Worm (Caenorhabditis elegans) whole organism, early embryonic: Measurements from ENCODE around the gene M01H9.2.

Source experiments
- B0310.2 ChIP-seq: sonication (generic microtip); optimal IDR thresholded peaks from 2 replicates; lab custom pipeline; 2016; ENCODE audit warnings: mild to moderate bottlenecking, missing genetic modification characterization, missing compliant biosample characterization
- F13C5.2 ChIP-seq: sonication (generic microtip); optimal IDR thresholded peaks from 2 replicates; lab custom pipeline; 2017; ENCODE audit warnings: mild to moderate bottlenecking, missing genetic modification characterization, inconsistent platforms, missing compliant biosample characterization
- aly-1 ChIP-seq: sonication (generic microtip); optimal IDR thresholded peaks from 2 replicates; lab custom pipeline; 2016; ENCODE audit warnings: missing genetic modification characterization, missing compliant biosample characterization
- ama-1 ChIP-seq: fragments of 150-350 bp; optimal IDR thresholded peaks from 2 replicates; lab custom pipeline; 2014
- ceh-13 ChIP-seq: fragments of 200-800 bp; sonication (Bioruptor generic); optimal IDR thresholded peaks from 2 replicates; lab custom pipeline; 2018; ENCODE audit warnings: mild to moderate bottlenecking, missing genetic modification characterization, missing compliant biosample characterization
- ceh-36 ChIP-seq: sonication (generic microtip); optimal IDR thresholded peaks from 2 replicates; lab custom pipeline; 2016; ENCODE audit warnings: missing genetic modification characterization, inconsistent platforms, missing compliant biosample characterization
- ets-7 ChIP-seq: sonication (generic microtip); optimal IDR thresholded peaks from 2 replicates; lab custom pipeline; 2016; ENCODE audit warnings: missing genotype, missing genetic modification characterization, missing compliant biosample characterization
- flt-1 ChIP-seq: fragments of 200-800 bp; sonication (Bioruptor generic); IDR thresholded peaks from 2 replicates; pipeline ENCODE4 v1.3.6; 2022; ENCODE audit warnings: missing genetic modification characterization, missing compliant biosample characterization
- hmbx-1 ChIP-seq: sonication (generic microtip); optimal IDR thresholded peaks from 2 replicates; lab custom pipeline; 2016; ENCODE audit warnings: mild to moderate bottlenecking, missing genetic modification characterization, missing compliant biosample characterization
- hmg-4 ChIP-seq: fragments of 200-800 bp; sonication (Bioruptor generic); optimal IDR thresholded peaks from 2 replicates; lab custom pipeline; 2018; ENCODE audit warnings: mild to moderate bottlenecking, missing genetic modification characterization, missing compliant biosample characterization
- hnd-1 ChIP-seq: sonication (generic microtip); optimal IDR thresholded peaks from 2 replicates; lab custom pipeline; 2016; ENCODE audit warnings: missing genetic modification characterization, missing compliant biosample characterization
- pes-1 ChIP-seq: fragments of 200-800 bp; sonication (Bioruptor generic); IDR thresholded peaks from 2 replicates; pipeline ENCODE4 v1.3.6; 2022; ENCODE audit warnings: missing genetic modification reagents, missing genetic modification characterization, missing compliant biosample characterization
- scrt-1 ChIP-seq: fragments of 200-800 bp; sonication (Bioruptor generic); IDR thresholded peaks from 2 replicates; pipeline ENCODE4 v1.3.6; 2022; ENCODE audit warnings: missing genetic modification characterization, missing compliant biosample characterization
- sea-1 ChIP-seq: fragments of 200-800 bp; sonication (Bioruptor generic); conservative IDR thresholded peaks from 2 replicates; pipeline ENCODE4 v1.3.6; 2022; ENCODE audit warnings: missing genetic modification characterization, missing compliant biosample characterization
- tbx-11 ChIP-seq: fragments of 200-800 bp; sonication (Bioruptor generic); IDR thresholded peaks from 2 replicates; pipeline ENCODE4 v1.3.6; 2022; ENCODE audit warnings: missing genetic modification characterization, missing compliant biosample characterization
- tbx-37 ChIP-seq: fragments of 200-800 bp; sonication (Bioruptor generic); conservative IDR thresholded peaks from 2 replicates; pipeline ENCODE4 v1.3.6; 2022; ENCODE audit warnings: missing genetic modification reagents, missing genetic modification characterization, missing compliant biosample characterization
- tra-4 ChIP-seq: sonication (generic microtip); optimal IDR thresholded peaks from 2 replicates; lab custom pipeline; 2017; ENCODE audit warnings: missing genetic modification characterization, missing compliant biosample characterization

M01H9.2 gene

ce11 chrIV:4482531-4482930, 19.5 kb upstream of the M01H9.2 start, which contains the start of gene M01H9.4:
Gene M01H9.4 (minus strand): TSS chrIV:4482909.
- no peak for TF ChIP-seq pes-1 (GFP tag; lab: Robert Waterston, UW)

- no peak for TF ChIP-seq pes-1 (GFP tag; lab: Robert Waterston, UW)
- no peak for TF ChIP-seq flt-1
- no peak for TF ChIP-seq B0310.2 (tag; lab: Kevin White, UChicago)
- no peak for TF ChIP-seq tra-4 (tag; lab: Kevin White, UChicago)
- no peak for TF ChIP-seq ceh-13 (GFP tag; lab: Kevin White, UChicago)
- TF ChIP-seq hnd-1 (tag; lab: Kevin White, UChicago): no peak
- TF ChIP-seq tbx-37 (GFP tag; lab: Robert Waterston, UW): no peak
- no peak for TF ChIP-seq F13C5.2 (tag; lab: Kevin White, UChicago)
- no peak for TF ChIP-seq ama-1
- TF ChIP-seq hmbx-1 (tag; lab: Kevin White, UChicago): no peak
These were observed 18.3 kb upstream of the M01H9.2 start for ce11 chrIV:4481298-4481697.

- TF ChIP-seq flt-1 (no peak), scrt-1 (no peak), hmg-4 (GFP tag; lab: Kevin White, UChicago) (no peak), ceh-13 (GFP tag; lab: Kevin White, UChicago) (no peak), pes-1 (GFP tag; lab: Robert Waterston, UW) (no peak), ceh-36 (tag; lab: Kevin White, UChicago) (no peak), ets-7 (tag; lab: Kevin White, UChicago) (no peak), ama-1 (no peak), hmbx-1 (tag; lab: Kevin White, UChicago) (no peak), F13C5.2 (tag; lab: Kevin White, UChicago) (no peak), aly-1 (tag; lab: Kevin White, UChicago) (no peak), tbx-11 (GFP tag; lab: Robert Waterston, UW) (no peak), hnd-1 (tag; lab: Kevin White, UChicago) (no peak)
These were observed 17.0 kb upstream of the M01H9.2 start, which contains the start of gene M01H9.10 for ce11 chrIV:4480027-4480426. Gene M01H9.10 (minus strand): TSS chrIV:4480127.

ce11 chrIV:4478612-4479011, 15.6 kb upstream of the M01H9.2 start:
- TF ChIP-seq ceh-13 (GFP tag; lab: Kevin White, UChicago) (no peak), sea-1 (GFP tag; lab: Robert Waterston, UW) (no peak), flt-1 (no peak), pes-1 (GFP tag; lab: Robert Waterston, UW) (no peak), hnd-1 (tag; lab: Kevin White, UChicago) (no peak), ama-1 (no peak), tbx-37 (GFP tag; lab: Robert Waterston, UW) (no peak)

ce11 chrIV:4477009-4477471, 14.0 kb upstream of the M01H9.2 start, which contains the start of gene M01H9.3:
Gene M01H9.3 (minus strand): TSS chrIV:4477059.
- TF ChIP-seq scrt-1: no peak
- no peak for TF ChIP-seq hmg-4 (GFP tag; lab: Kevin White, UChicago)
- TF ChIP-seq sea-1 (GFP tag; lab: Robert Waterston, UW): no peak
- no peak for TF ChIP-seq ets-7 (tag; lab: Kevin White, UChicago)
- TF ChIP-seq hnd-1 (tag; lab: Kevin White, UChicago): no peak
- no peak for TF ChIP-seq F13C5.2 (tag; lab: Kevin White, UChicago)
- TF ChIP-seq ama-1: no peak
- no peak for TF ChIP-seq hmbx-1 (tag; lab: Kevin White, UChicago)
- no peak for TF ChIP-seq pes-1 (GFP tag; lab: Robert Waterston, UW)
- no peak for TF ChIP-seq ceh-13 (GFP tag; lab: Kevin White, UChicago)
- TF ChIP-seq aly-1 (tag; lab: Kevin White, UChicago): no peak

ce11 chrIV:4475362-4476086, 12.5 kb upstream of the M01H9.2 start:
- TF ChIP-seq F13C5.2 (tag; lab: Kevin White, UChicago) (no peak), scrt-1 (no peak), ets-7 (tag; lab: Kevin White, UChicago) (no peak), ceh-36 (tag; lab: Kevin White, UChicago) (no peak), flt-1 (no peak), hmg-4 (GFP tag; lab: Kevin White, UChicago) (no peak), pes-1 (GFP tag; lab: Robert Waterston, UW) (no peak), hmbx-1 (tag; lab: Kevin White, UChicago) (no peak), sea-1 (GFP tag; lab: Robert Waterston, UW) (no peak), aly-1 (tag; lab: Kevin White, UChicago) (no peak), ceh-13 (GFP tag; lab: Kevin White, UChicago) (no peak), tbx-37 (GFP tag; lab: Robert Waterston, UW) (no peak), tra-4 (tag; lab: Kevin White, UChicago) (no peak), ama-1 (no peak)

- TF ChIP-seq sea-1 (GFP tag; lab: Robert Waterston, UW) (no peak), tbx-11 (GFP tag; lab: Robert Waterston, UW) (no peak), B0310.2 (tag; lab: Kevin White, UChicago) (no peak), tbx-37 (GFP tag; lab: Robert Waterston, UW) (no peak), ama-1 (no peak), scrt-1 (no peak), ceh-13 (GFP tag; lab: Kevin White, UChicago) (no peak), flt-1 (no peak), hnd-1 (tag; lab: Kevin White, UChicago) (no peak), tra-4 (tag; lab: Kevin White, UChicago) (no peak)
These were observed 10.7 kb upstream of the M01H9.2 start for ce11 chrIV:4473767-4474166.
